Fruit fly (Drosophila melanogaster): ENCODE measurements around the gene chm.

The chm gene

DNA sequence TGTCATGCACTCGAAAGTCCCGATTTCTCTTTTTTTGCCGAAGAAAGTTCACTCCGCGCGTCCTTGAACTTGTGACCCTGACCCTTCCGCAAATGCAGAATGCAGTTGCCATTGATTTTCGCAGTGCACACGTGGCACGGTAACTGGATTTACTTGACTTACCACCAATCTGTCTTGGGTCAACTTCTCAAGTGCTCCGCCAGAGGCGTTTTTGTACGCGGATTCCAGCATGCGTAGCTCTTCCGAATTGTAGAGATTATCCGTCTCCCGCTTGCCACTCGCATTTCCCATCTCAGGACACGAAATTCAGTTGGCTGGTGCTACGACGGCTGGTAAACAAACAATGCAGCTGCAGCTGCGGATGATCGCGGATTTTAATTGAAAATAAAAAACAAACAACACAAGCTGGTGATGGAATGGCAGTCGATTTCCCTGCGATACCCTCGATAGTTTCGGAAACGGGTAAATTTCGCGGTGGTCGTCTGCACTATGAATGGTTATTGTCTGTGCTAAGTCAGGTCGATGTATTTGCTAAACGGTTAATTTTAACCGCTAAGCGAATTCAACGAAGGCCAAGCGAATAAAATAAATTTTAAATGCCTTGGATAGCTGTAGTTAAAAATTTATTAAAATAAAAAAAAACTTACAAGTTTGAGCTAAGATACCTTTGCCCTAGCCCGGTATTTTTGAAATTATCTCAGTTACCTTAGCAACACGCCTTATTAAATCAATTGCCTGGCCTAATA is 24.2 kb upstream of the chm start, which contains the start of the genes CG5149 and gudu (continued):
- no peak for TF ChIP-seq CG9876 (GFP tag; optimal IDR thresholded peaks at IDR 0.05)
- no peak for TF ChIP-seq stc (GFP tag; IDR thresholded peaks at IDR 0.05)
- peak; percentile 80 for TF ChIP-seq Neu2 (GFP tag; optimal IDR thresholded peaks at IDR 0.05; ENCODE audit: borderline replicate concordance)
- TF ChIP-seq gcm2 (GFP tag; optimal IDR thresholded peaks at IDR 0.05), result no peak
- TF ChIP-seq CG4282 (GFP tag; optimal IDR thresholded peaks at IDR 0.05), result no peak
- no peak for TF ChIP-seq CG1024 (GFP tag; IDR thresholded peaks at IDR 0.05)
- TF ChIP-seq stwl (tag; optimal IDR thresholded peaks at IDR 0.05), result peak; percentile 72
- TF ChIP-seq nerfin-2 (GFP tag; IDR thresholded peaks at IDR 0.05; ENCODE audit: partially characterized antibody), result peak; percentile 77
- TF ChIP-seq CG11504 (tag; optimal IDR thresholded peaks at IDR 0.05), result peak; percentile 70
- TF ChIP-seq esg (GFP tag; conservative IDR thresholded peaks at IDR 0.05), result no peak
- TF ChIP-seq yki (optimal IDR thresholded peaks at IDR 0.05), result no peak
- TF ChIP-seq Ssrp (tag; optimal IDR thresholded peaks at IDR 0.05), result no peak
- TF ChIP-seq Taf1 (GFP tag; IDR thresholded peaks at IDR 0.05), result no peak
- TF ChIP-seq CG8924 (tag; optimal IDR thresholded peaks at IDR 0.05), result no peak
- TF ChIP-seq pan (optimal IDR thresholded peaks at IDR 0.05), result no peak
- TF ChIP-seq pan (GFP tag; optimal IDR thresholded peaks at IDR 0.05 in 1 of 2, IDR thresholded peaks at IDR 0.05 in 1 of 2), result no peak
- TF ChIP-seq Pdp1 (GFP tag; optimal IDR thresholded peaks at IDR 0.05), result no peak
- no peak for TF ChIP-seq CkIIα-i1 (GFP tag; IDR thresholded peaks at IDR 0.05)
- TF ChIP-seq bab2 (GFP tag; optimal IDR thresholded peaks at IDR 0.05), result no peak
- TF ChIP-seq CG31441 (GFP tag; IDR thresholded peaks at IDR 0.05), result peak; percentile 30; the same call in 1 of the 2 replicates
- TF ChIP-seq aop (GFP tag; IDR thresholded peaks at IDR 0.05), result no peak
- TF ChIP-seq Lpt (GFP tag; optimal IDR thresholded peaks at IDR 0.05), result no peak
- no peak for TF ChIP-seq bsh (GFP tag; optimal IDR thresholded peaks at IDR 0.05)
- TF ChIP-seq CG17385 (GFP tag; optimal IDR thresholded peaks at IDR 0.05), result no peak
- peak; percentile 7 for TF ChIP-seq nmo (GFP tag; optimal IDR thresholded peaks at IDR 0.05)
- TF ChIP-seq CG17328 (GFP tag; IDR thresholded peaks at IDR 0.05), result no peak
- peak; percentile 84 for TF ChIP-seq ato (GFP tag; IDR thresholded peaks at IDR 0.05; ENCODE audit: partially characterized antibody)
- TF ChIP-seq nerfin-1 (tag; optimal IDR thresholded peaks at IDR 0.05), result peak; percentile 62
- no peak for TF ChIP-seq kay (GFP tag; optimal IDR thresholded peaks at IDR 0.05)
- TF ChIP-seq insv (GFP tag; optimal IDR thresholded peaks at IDR 0.05), result no peak
- TF ChIP-seq CG2129 (GFP tag; IDR thresholded peaks at IDR 0.05; ENCODE audit: partially characterized antibody), result peak; percentile 51
- TF ChIP-seq pum (GFP tag; optimal IDR thresholded peaks at IDR 0.05), result no peak
- no peak for TF ChIP-seq cas (GFP tag; IDR thresholded peaks at IDR 0.05)
- no peak for TF ChIP-seq CG6813 (GFP tag; optimal IDR thresholded peaks at IDR 0.05)
- TF ChIP-seq CG34422 (GFP tag; IDR thresholded peaks at IDR 0.05), result no peak
- peak; percentile 59 for TF ChIP-seq Sin3A (optimal IDR thresholded peaks at IDR 0.05)
- no peak for TF ChIP-seq CG6689 (GFP tag; IDR thresholded peaks at IDR 0.05)
- no peak for TF ChIP-seq Eip74EF (GFP tag; optimal IDR thresholded peaks at IDR 0.05)
- TF ChIP-seq pb (GFP tag; optimal IDR thresholded peaks at IDR 0.05), result no peak
- no peak for TF ChIP-seq CG14965 (GFP tag; optimal IDR thresholded peaks at IDR 0.05; ENCODE audit: borderline replicate concordance)
- no peak for TF ChIP-seq Vsx1 (GFP tag; optimal IDR thresholded peaks at IDR 0.05)
- TF ChIP-seq pzg (GFP tag; optimal IDR thresholded peaks at IDR 0.05), result peak; percentile 90
- no peak for TF ChIP-seq Oaz (GFP tag; IDR thresholded peaks at IDR 0.05)
- TF ChIP-seq jing (GFP tag; optimal IDR thresholded peaks at IDR 0.05), result no peak
- no peak for TF ChIP-seq slou (GFP tag; optimal IDR thresholded peaks at IDR 0.05)
- no peak for TF ChIP-seq CG7928 (GFP tag; optimal IDR thresholded peaks at IDR 0.05)
- peak; percentile 60 for TF ChIP-seq CG17829 (tag; optimal IDR thresholded peaks at IDR 0.05)
- TF ChIP-seq Bteb2 (GFP tag; optimal IDR thresholded peaks at IDR 0.05), result no peak
- peak; percentile 89 for TF ChIP-seq inv (GFP tag; IDR thresholded peaks at IDR 0.05; ENCODE audit: partially characterized antibody)
- no peak for TF ChIP-seq CG7271 (tag; optimal IDR thresholded peaks at IDR 0.05)

All from whole organism, embryonic.